Worm (Caenorhabditis elegans) whole organism, young adult: Measurements from ENCODE around the gene kcc-2.

Source experiments
- C06A6.2 ChIP-seq: fragments of 200-800 bp; sonication (Bioruptor generic); conservative IDR thresholded peaks from 2 replicates; pipeline ENCODE4 v1.3.6; 2022; ENCODE audit warnings: missing genetic modification characterization, missing compliant biosample characterization
- C17E4.6 ChIP-seq: fragments of 200-800 bp; sonication (Bioruptor generic); IDR thresholded peaks from 2 replicates; pipeline ENCODE4 v1.3.6; 2022; ENCODE audit warnings: missing genetic modification reagents, missing genetic modification characterization, missing compliant biosample characterization
- D2030.7 ChIP-seq: fragments of 200-800 bp; sonication (Bioruptor generic); IDR thresholded peaks from 2 replicates; pipeline ENCODE4 v1.3.6; 2022; ENCODE audit warnings: missing genetic modification reagents, missing genetic modification characterization, missing compliant biosample characterization
- F49E8.2 ChIP-seq: sonication (generic microtip); optimal IDR thresholded peaks from 3 replicates; lab custom pipeline; 2017; ENCODE audit warnings: missing genetic modification characterization, mild to moderate bottlenecking, missing compliant biosample characterization, antibody characterized with exemption, moderate library complexity; ENCODE audit not compliant: insufficient read depth
- T26A5.8 ChIP-seq: sonication (generic microtip); optimal IDR thresholded peaks from 2 replicates; lab custom pipeline; 2016; ENCODE audit warnings: missing genetic modification characterization, missing compliant biosample characterization
- akir-1 ChIP-seq: fragments of 200-800 bp; sonication (Bioruptor generic); optimal IDR thresholded peaks from 2 replicates; lab custom pipeline; 2018; ENCODE audit warnings: mild to moderate bottlenecking, missing genetic modification characterization, moderate library complexity, missing compliant biosample characterization
- athp-1 ChIP-seq: sonication (generic microtip); optimal IDR thresholded peaks from 2 replicates; lab custom pipeline; 2017; ENCODE audit warnings: mild to moderate bottlenecking, missing genetic modification characterization, missing compliant biosample characterization
- attf-3 ChIP-seq: fragments of 200-800 bp; sonication (Bioruptor generic); conservative IDR thresholded peaks from 2 replicates; pipeline ENCODE4 v1.3.6; 2022; ENCODE audit warnings: missing genetic modification reagents, missing genetic modification characterization, missing compliant biosample characterization
- attf-5 ChIP-seq: fragments of 200-800 bp; sonication (Bioruptor generic); optimal IDR thresholded peaks from 2 replicates; lab custom pipeline; 2018; ENCODE audit warnings: mild to moderate bottlenecking, missing genetic modification characterization, missing compliant biosample characterization
- cebp-1 ChIP-seq, 2 experiments: fragments of 200-800 bp in 1 of 2; sonication (Bioruptor generic) in 1 of 2; sonication (generic microtip) in 1 of 2; IDR thresholded peaks in 1 of 2; optimal IDR thresholded peaks in 1 of 2; 2 replicates each; pipeline versions ENCODE4 v1.3.6 to Lab custom; 2017 to 2022; ENCODE audit warnings: missing compliant biosample characterization in 2 of 2, missing genetic modification characterization in 2 of 2, mild to moderate bottlenecking in 1 of 2, missing genetic modification reagents in 1 of 2, moderate library complexity in 1 of 2
- ceh-27 ChIP-seq: fragments of 200-800 bp; sonication (Bioruptor generic); optimal IDR thresholded peaks from 2 replicates; lab custom pipeline; 2018; ENCODE audit warnings: mild to moderate bottlenecking, missing genetic modification characterization, moderate library complexity, missing compliant biosample characterization
- ceh-58 ChIP-seq: fragments of 200-800 bp; sonication (Bioruptor generic); IDR thresholded peaks from 2 replicates; pipeline ENCODE4 v1.3.6; 2022; ENCODE audit warnings: missing genetic modification characterization, missing compliant biosample characterization
- die-1 ChIP-seq: sonication (generic microtip); optimal IDR thresholded peaks from 2 replicates; lab custom pipeline; 2016; ENCODE audit warnings: missing genotype, mild to moderate bottlenecking, missing genetic modification characterization, missing compliant biosample characterization
- dpl-1 ChIP-seq: fragments of 150-350 bp; optimal IDR thresholded peaks from 2 replicates; lab custom pipeline; 2014; ENCODE audit warnings: missing biosample characterization, missing genetic modification reagents, missing genetic modification characterization
- efl-1 ChIP-seq: fragments of 150-350 bp; optimal IDR thresholded peaks from 2 replicates; lab custom pipeline; 2014; ENCODE audit warnings: missing biosample characterization, missing genetic modification reagents, missing genetic modification characterization
- fkh-3 ChIP-seq: sonication (generic microtip); optimal IDR thresholded peaks from 2 replicates; lab custom pipeline; 2016; ENCODE audit warnings: mild to moderate bottlenecking, missing genetic modification characterization, missing compliant biosample characterization
- hlh-12 ChIP-seq: sonication (generic microtip); optimal IDR thresholded peaks from 2 replicates; lab custom pipeline; 2016; ENCODE audit warnings: missing genetic modification characterization, missing compliant biosample characterization
- hlh-26 ChIP-seq: fragments of 200-800 bp; sonication (Bioruptor generic); conservative IDR thresholded peaks from 2 replicates; pipeline ENCODE4 v1.3.6; 2022; ENCODE audit warnings: missing genetic modification reagents, missing genetic modification characterization, missing compliant biosample characterization
- hrde-1 ChIP-seq: sonication (generic microtip); optimal IDR thresholded peaks from 2 replicates; lab custom pipeline; 2016; ENCODE audit warnings: missing genetic modification characterization, mild to moderate bottlenecking, missing compliant biosample characterization, moderate library complexity, missing genotype, missing genetic modification reagents, borderline replicate concordance
- lag-1 ChIP-seq: fragments of 200-800 bp; sonication (Bioruptor generic); IDR thresholded peaks from 2 replicates; pipeline ENCODE4 v1.3.6; 2022; ENCODE audit warnings: missing genetic modification reagents, missing genetic modification characterization, missing compliant biosample characterization
- let-607 ChIP-seq, 2 experiments: fragments of 200-800 bp in 1 of 2; sonication (Bioruptor generic) in 1 of 2; sonication (generic microtip) in 1 of 2; optimal IDR thresholded peaks; 2 replicates each; lab custom pipeline; 2016 to 2018; ENCODE audit warnings: mild to moderate bottlenecking in 2 of 2, missing compliant biosample characterization in 2 of 2, missing genetic modification characterization in 2 of 2, moderate library complexity in 2 of 2, missing genotype in 1 of 2
- lin-35 ChIP-seq, 3 experiments: fragments of 150-350 bp in 2 of 3; sonication (generic microtip) in 1 of 3; optimal IDR thresholded peaks; 2 replicates each; lab custom pipeline; 2014 to 2018; ENCODE audit warnings: missing biosample characterization in 3 of 3, missing genetic modification characterization in 3 of 3, missing genetic modification reagents in 3 of 3
- lir-1 ChIP-seq: fragments of 200-800 bp; sonication (Bioruptor generic); conservative IDR thresholded peaks from 2 replicates; pipeline ENCODE4 v1.3.6; 2022; ENCODE audit warnings: missing genetic modification reagents, missing genetic modification characterization, missing compliant biosample characterization
- lsy-27 ChIP-seq: sonication (generic microtip); optimal IDR thresholded peaks from 2 replicates; lab custom pipeline; 2017; ENCODE audit warnings: missing genetic modification characterization, mild to moderate bottlenecking, missing compliant biosample characterization, antibody characterized with exemption, missing genotype, borderline replicate concordance; ENCODE audit not compliant: insufficient read depth
- madf-10 ChIP-seq: sonication (generic microtip); optimal IDR thresholded peaks from 2 replicates; lab custom pipeline; 2016; ENCODE audit warnings: mild to moderate bottlenecking, missing genetic modification characterization, missing compliant biosample characterization
- madf-6 ChIP-seq: fragments of 200-800 bp; sonication (Bioruptor generic); IDR thresholded peaks from 2 replicates; pipeline ENCODE4 v1.3.6; 2022; ENCODE audit warnings: missing genetic modification reagents, missing genetic modification characterization, missing compliant biosample characterization
- mcd-1 ChIP-seq: fragments of 200-800 bp; sonication (Bioruptor generic); IDR thresholded peaks from 2 replicates; pipeline ENCODE4 v1.3.6; 2022; ENCODE audit warnings: missing genetic modification reagents, missing genetic modification characterization, missing compliant biosample characterization
- mel-28 ChIP-seq: sonication (generic microtip); optimal IDR thresholded peaks from 2 replicates; lab custom pipeline; 2016; ENCODE audit warnings: borderline replicate concordance, mild to moderate bottlenecking, missing genetic modification characterization, missing compliant biosample characterization
- nfya-1 ChIP-seq: sonication (generic microtip); optimal IDR thresholded peaks from 2 replicates; lab custom pipeline; 2017; ENCODE audit warnings: antibody characterized with exemption, missing compliant biosample characterization, missing genetic modification characterization, borderline replicate concordance; ENCODE audit not compliant: insufficient read depth
- nfya-2 ChIP-seq: fragments of 200-800 bp; sonication (Bioruptor generic); IDR thresholded peaks from 2 replicates; pipeline ENCODE4 v1.3.6; 2022; ENCODE audit warnings: missing genetic modification reagents, missing genetic modification characterization, missing compliant biosample characterization
- nhr-179 ChIP-seq: sonication (generic microtip); optimal IDR thresholded peaks from 2 replicates; lab custom pipeline; 2016; ENCODE audit warnings: mild to moderate bottlenecking, missing genetic modification characterization, missing compliant biosample characterization
- nhr-27 ChIP-seq: fragments of 200-800 bp; sonication (Bioruptor generic); optimal IDR thresholded peaks from 2 replicates; lab custom pipeline; 2018; ENCODE audit warnings: mild to moderate bottlenecking, missing genetic modification characterization, moderate library complexity, missing compliant biosample characterization
- pha-4 ChIP-seq: fragments of 150-350 bp; sonication (generic microtip); optimal IDR thresholded peaks from 2 replicates; lab custom pipeline; 2014; ENCODE audit warnings: missing biosample characterization, missing genetic modification reagents, missing genetic modification characterization
- rcor-1 ChIP-seq: fragments of 200-800 bp; sonication (Bioruptor generic); IDR thresholded peaks from 2 replicates; pipeline ENCODE4 v1.3.6; 2022; ENCODE audit warnings: missing genetic modification reagents, missing genetic modification characterization, missing compliant biosample characterization
- rec-8 ChIP-seq, 2 experiments: sonication (generic microtip); optimal IDR thresholded peaks; 2 replicates each; lab custom pipeline; 2016; ENCODE audit warnings: mild to moderate bottlenecking in 2 of 2, missing genetic modification characterization in 2 of 2, missing genetic modification reagents in 2 of 2, missing genotype in 2 of 2, missing biosample characterization in 1 of 2, missing compliant biosample characterization in 1 of 2, moderate library complexity in 1 of 2
- rpc-1 ChIP-seq, 2 experiments: fragments of 150-350 bp in 1 of 2; sonication (generic microtip) in 1 of 2; optimal IDR thresholded peaks; 2 replicates each; lab custom pipeline; 2014 to 2018; ENCODE audit warnings: missing biosample characterization in 1 of 2, missing genetic modification characterization in 1 of 2, missing genetic modification reagents in 1 of 2, missing genotype in 1 of 2
- sdz-38 ChIP-seq: sonication (generic microtip); optimal IDR thresholded peaks from 2 replicates; lab custom pipeline; 2016; ENCODE audit warnings: missing genotype, missing genetic modification characterization, missing compliant biosample characterization
- snpc-1.1 ChIP-seq: sonication (generic microtip); optimal IDR thresholded peaks from 2 replicates; lab custom pipeline; 2017; ENCODE audit warnings: missing genetic modification characterization, mild to moderate bottlenecking, missing compliant biosample characterization, antibody characterized with exemption, moderate library complexity, missing genotype, missing genetic modification reagents; ENCODE audit not compliant: insufficient read depth
- snpc-3.4 ChIP-seq: sonication (generic microtip); optimal IDR thresholded peaks from 2 replicates; lab custom pipeline; 2017; ENCODE audit warnings: missing genetic modification characterization, mild to moderate bottlenecking, missing compliant biosample characterization, antibody characterized with exemption, moderate library complexity, missing genotype, missing genetic modification reagents
- tbx-9 ChIP-seq: sonication (generic microtip); optimal IDR thresholded peaks from 2 replicates; lab custom pipeline; 2016; ENCODE audit warnings: borderline replicate concordance, missing genetic modification characterization, inconsistent platforms, missing compliant biosample characterization
- xnd-1 ChIP-seq: sonication (generic microtip); optimal IDR thresholded peaks from 2 replicates; lab custom pipeline; 2016; ENCODE audit warnings: missing genotype, missing genetic modification reagents, missing genetic modification characterization, missing compliant biosample characterization
- zfh-2 ChIP-seq: fragments of 200-800 bp; sonication (Bioruptor generic); conservative IDR thresholded peaks from 2 replicates; pipeline ENCODE4 v1.3.6; 2022; ENCODE audit warnings: missing genetic modification reagents, missing genetic modification characterization, missing compliant biosample characterization
- ztf-18 ChIP-seq: sonication (generic microtip); optimal IDR thresholded peaks from 2 replicates; lab custom pipeline; 2016; ENCODE audit warnings: missing genotype, mild to moderate bottlenecking, missing genetic modification characterization, missing compliant biosample characterization
- ztf-28 ChIP-seq: fragments of 200-800 bp; sonication (Bioruptor generic); IDR thresholded peaks from 2 replicates; pipeline ENCODE4 v1.3.6; 2022; ENCODE audit warnings: missing genetic modification reagents, missing genetic modification characterization, missing compliant biosample characterization

Gene kcc-2

ce11 chrIV:6097040-6097928, 56.5 kb downstream of the kcc-2 start (continued):
- TF ChIP-seq hlh-26 (GFP tag; lab: Robert Waterston, UW) (no peak), athp-1 (no peak), rcor-1 (GFP tag; lab: Robert Waterston, UW) (0 out of 2 replicates have a peak, but pooled peaks have one; percentile 35), ztf-18 (peak; percentile 16), snpc-1.1 (no peak), ztf-28 (GFP tag; lab: Robert Waterston, UW) (no peak), zfh-2 (peak; percentile 97), mcd-1 (GFP tag; lab: Robert Waterston, UW) (peak; percentile 37), sdz-38 (tag; lab: Kevin White, UChicago) (no peak), F49E8.2 (tag; lab: Kevin White, UChicago) (no peak), lin-35 (GFP tag; optimal IDR thresholded peaks at IDR 0.05; lab: Kevin White, UChicago) (peak in 1 of 3 experiments; percentile 21), lsy-27 (no peak), efl-1 (no peak), T26A5.8 (no peak), attf-3 (GFP tag; lab: Robert Waterston, UW) (no peak), madf-10 (peak; percentile 32), die-1 (tag; lab: Kevin White, UChicago) (peak; percentile 48), let-607 (tag; optimal IDR thresholded peaks at IDR 0.05; lab: Kevin White, UChicago) (peak; percentile 1 to 35), pha-4 (tag; lab: Kevin White, UChicago) (no peak), fkh-3 (tag; lab: Kevin White, UChicago) (no peak), dpl-1 (GFP tag; lab: Kevin White, UChicago) (no peak), tbx-9 (tag; lab: Kevin White, UChicago) (no peak), lag-1 (peak; percentile 73; the same call in 1 of the 2 replicates), D2030.7 (no peak), hlh-12 (tag; lab: Kevin White, UChicago) (no peak), hrde-1 (tag; lab: Kevin White, UChicago) (no peak), ceh-27 (GFP tag; lab: Kevin White, UChicago) (peak; percentile 81), rpc-1 (optimal IDR thresholded peaks at IDR 0.05; lab: Kevin White, UChicago) (no peak), rpc-1 (tag; optimal IDR thresholded peaks at IDR 0.05; lab: Kevin White, UChicago) (no peak), cebp-1 (GFP tag; IDR thresholded peaks at IDR 0.05; lab: Robert Waterston, UW) (peak; percentile 63; the same call in 1 of the 2 replicates), cebp-1 (tag; optimal IDR thresholded peaks at IDR 0.05; lab: Kevin White, UChicago) (peak; percentile 73), snpc-3.4 (tag; lab: Kevin White, UChicago) (no peak), ceh-58 (no peak), lir-1 (GFP tag; lab: Robert Waterston, UW) (no peak), nhr-179 (no peak), nfya-1 (no peak), attf-5 (GFP tag; lab: Kevin White, UChicago) (peak; percentile 52), rec-8 (tag; optimal IDR thresholded peaks at IDR 0.05; lab: Kevin White, UChicago) (no peak), xnd-1 (tag; lab: Kevin White, UChicago) (no peak), madf-6 (no peak), nfya-2 (GFP tag; lab: Robert Waterston, UW) (no peak), akir-1 (GFP tag; lab: Kevin White, UChicago) (no peak), mel-28 (no peak), nhr-27 (tag; lab: Kevin White, UChicago) (no peak), C06A6.2 (GFP tag; lab: Robert Waterston, UW) (0 out of 2 replicates have a peak, but pooled peaks have one; percentile 15), C17E4.6 (GFP tag; lab: Robert Waterston, UW) (no peak)
